Fruit fly (Drosophila melanogaster) whole organism, prepupa: ENCODE data around the gene CG15812.

Experiments
- Blimp-1 ChIP-seq: fragments of 200-800 bp; sonication (Bioruptor generic); optimal IDR thresholded peaks from 3 replicates; lab custom pipeline; 2017; ENCODE audit warnings: missing biosample characterization, missing genetic modification characterization, mild to moderate bottlenecking, moderate library complexity, missing genetic modification reagents
- CG10669 ChIP-seq: fragments of 200-800 bp; sonication (Bioruptor generic); optimal IDR thresholded peaks from 3 replicates; lab custom pipeline; 2018; ENCODE audit warnings: missing biosample characterization, mild to moderate bottlenecking, missing genetic modification characterization, moderate library complexity
- CG11762 ChIP-seq: fragments of 200-800 bp; sonication (Bioruptor generic); optimal IDR thresholded peaks from 3 replicates; lab custom pipeline; 2016; ENCODE audit warnings: missing biosample characterization, missing genetic modification characterization; ENCODE audit not compliant: insufficient read depth
- Ets21C ChIP-seq: fragments of 200-800 bp; sonication (Bioruptor generic); optimal IDR thresholded peaks from 3 replicates; lab custom pipeline; 2016; ENCODE audit warnings: missing biosample characterization, missing genetic modification characterization
- Lpt ChIP-seq: fragments of 200-800 bp; sonication (Bioruptor generic); optimal IDR thresholded peaks from 3 replicates; lab custom pipeline; 2016; ENCODE audit warnings: missing biosample characterization, missing genetic modification characterization
- Met ChIP-seq: fragments of 200-800 bp; sonication (Bioruptor generic); optimal IDR thresholded peaks from 3 replicates; lab custom pipeline; 2016; ENCODE audit warnings: missing biosample characterization, missing genetic modification characterization
- acj6 ChIP-seq: fragments of 200-800 bp; sonication (Bioruptor generic); optimal IDR thresholded peaks from 3 replicates; lab custom pipeline; 2016; ENCODE audit warnings: missing biosample characterization, missing genetic modification characterization
- dsx ChIP-seq: fragments of 200-800 bp; optimal IDR thresholded peaks from 3 replicates; lab custom pipeline; 2019; ENCODE audit warnings: missing biosample characterization, mild to moderate bottlenecking, missing genetic modification characterization, moderate library complexity; ENCODE audit not compliant: poor library complexity, severe bottlenecking
- fd85E ChIP-seq: fragments of 200-800 bp; sonication (Bioruptor generic); optimal IDR thresholded peaks from 3 replicates; lab custom pipeline; 2016; ENCODE audit warnings: missing biosample characterization, missing genetic modification characterization
- net ChIP-seq: fragments of 200-800 bp; sonication (Bioruptor generic); optimal IDR thresholded peaks from 3 replicates; lab custom pipeline; 2016; ENCODE audit warnings: missing biosample characterization, missing genetic modification characterization

DNA sequence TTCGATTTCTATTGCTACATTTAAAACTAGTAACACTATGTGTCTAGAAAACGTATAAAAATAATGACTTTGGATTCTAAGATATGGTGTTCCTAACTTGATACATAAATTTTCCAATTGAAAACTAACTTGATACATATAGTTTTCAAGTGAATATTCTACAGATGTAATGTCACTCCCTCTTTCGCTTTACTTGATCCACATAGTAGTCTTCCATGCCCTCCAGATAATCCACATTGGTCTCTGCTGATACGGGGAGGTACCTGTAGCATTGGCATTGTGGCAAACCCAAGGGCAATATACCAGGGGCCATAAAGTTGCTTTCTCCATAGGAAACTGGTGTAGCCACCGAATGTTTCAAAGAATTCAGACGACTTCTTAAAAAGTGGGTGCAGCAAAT lies 48.7 kb upstream of the CG15812 start, which contains the start of gene CG45066:
- no peak for TF ChIP-seq net (GFP tag; lab: Kevin White, UChicago)
- no peak for TF ChIP-seq acj6 (GFP tag; lab: Kevin White, UChicago)
- no peak for TF ChIP-seq CG10669 (GFP tag; lab: Kevin White, UChicago)
- TF ChIP-seq fd85E: no peak
- TF ChIP-seq Met (GFP tag; lab: Kevin White, UChicago): no peak
- TF ChIP-seq dsx: no peak
- no peak for TF ChIP-seq Lpt (GFP tag; lab: Kevin White, UChicago)
- no peak for TF ChIP-seq Ets21C (GFP tag; lab: Kevin White, UChicago)
- no peak for TF ChIP-seq CG11762
- no peak for TF ChIP-seq Blimp-1 (GFP tag; lab: Kevin White, UChicago)
